Worm (Caenorhabditis elegans) whole organism, early embryonic: Measurements from ENCODE around the gene Y51A2B.8.

Experiments
- B0310.2 ChIP-seq: sonication (generic microtip); optimal IDR thresholded peaks from 2 replicates; lab custom pipeline; 2016; ENCODE audit warnings: mild to moderate bottlenecking, missing genetic modification characterization, missing compliant biosample characterization
- F13C5.2 ChIP-seq: sonication (generic microtip); optimal IDR thresholded peaks from 2 replicates; lab custom pipeline; 2017; ENCODE audit warnings: mild to moderate bottlenecking, missing genetic modification characterization, inconsistent platforms, missing compliant biosample characterization
- aly-1 ChIP-seq: sonication (generic microtip); optimal IDR thresholded peaks from 2 replicates; lab custom pipeline; 2016; ENCODE audit warnings: missing genetic modification characterization, missing compliant biosample characterization
- ama-1 ChIP-seq: fragments of 150-350 bp; optimal IDR thresholded peaks from 2 replicates; lab custom pipeline; 2014
- ceh-13 ChIP-seq: fragments of 200-800 bp; sonication (Bioruptor generic); optimal IDR thresholded peaks from 2 replicates; lab custom pipeline; 2018; ENCODE audit warnings: mild to moderate bottlenecking, missing genetic modification characterization, missing compliant biosample characterization
- ceh-36 ChIP-seq: sonication (generic microtip); optimal IDR thresholded peaks from 2 replicates; lab custom pipeline; 2016; ENCODE audit warnings: missing genetic modification characterization, inconsistent platforms, missing compliant biosample characterization
- ets-7 ChIP-seq: sonication (generic microtip); optimal IDR thresholded peaks from 2 replicates; lab custom pipeline; 2016; ENCODE audit warnings: missing genotype, missing genetic modification characterization, missing compliant biosample characterization
- flt-1 ChIP-seq: fragments of 200-800 bp; sonication (Bioruptor generic); IDR thresholded peaks from 2 replicates; pipeline ENCODE4 v1.3.6; 2022; ENCODE audit warnings: missing genetic modification characterization, missing compliant biosample characterization
- hmbx-1 ChIP-seq: sonication (generic microtip); optimal IDR thresholded peaks from 2 replicates; lab custom pipeline; 2016; ENCODE audit warnings: mild to moderate bottlenecking, missing genetic modification characterization, missing compliant biosample characterization
- hmg-4 ChIP-seq: fragments of 200-800 bp; sonication (Bioruptor generic); optimal IDR thresholded peaks from 2 replicates; lab custom pipeline; 2018; ENCODE audit warnings: mild to moderate bottlenecking, missing genetic modification characterization, missing compliant biosample characterization
- hnd-1 ChIP-seq: sonication (generic microtip); optimal IDR thresholded peaks from 2 replicates; lab custom pipeline; 2016; ENCODE audit warnings: missing genetic modification characterization, missing compliant biosample characterization
- sea-1 ChIP-seq: fragments of 200-800 bp; sonication (Bioruptor generic); conservative IDR thresholded peaks from 2 replicates; pipeline ENCODE4 v1.3.6; 2022; ENCODE audit warnings: missing genetic modification characterization, missing compliant biosample characterization

DNA sequence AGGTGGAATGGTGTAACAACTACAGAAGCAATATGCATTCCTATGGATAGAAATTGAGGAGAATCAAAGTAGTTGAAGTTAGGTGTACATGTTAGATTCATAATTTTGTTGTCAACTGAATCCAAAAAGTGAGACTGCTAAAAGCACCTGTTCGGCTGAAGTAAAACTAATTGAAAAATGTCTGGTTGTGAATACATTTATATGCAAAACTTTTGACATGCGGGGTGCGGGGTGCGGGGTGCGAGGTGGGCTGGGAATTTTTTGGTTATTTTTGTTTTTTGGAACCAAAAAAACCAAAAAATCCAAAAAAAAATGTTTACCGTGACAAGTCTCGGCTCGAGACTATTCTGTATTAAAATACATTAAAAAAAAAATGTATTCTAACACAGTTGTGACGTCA, 31.2 kb downstream of the Y51A2B.8 start, which contains the start of gene srh-207:
- TF ChIP-seq flt-1 (GFP tag; lab: Robert Waterston, UW), result no peak
- TF ChIP-seq ama-1 (lab: Kevin White, UChicago), result no peak
- no peak for TF ChIP-seq F13C5.2
- no peak for TF ChIP-seq ceh-13 (GFP tag; lab: Kevin White, UChicago)
- no peak for TF ChIP-seq ceh-36 (tag; lab: Kevin White, UChicago)
- TF ChIP-seq B0310.2, result no peak
- TF ChIP-seq hnd-1 (tag; lab: Kevin White, UChicago), result no peak
- no peak for TF ChIP-seq aly-1 (tag; lab: Kevin White, UChicago)
- no peak for TF ChIP-seq ets-7 (tag; lab: Kevin White, UChicago)
- no peak for TF ChIP-seq hmbx-1 (tag; lab: Kevin White, UChicago)
- no peak for TF ChIP-seq sea-1 (GFP tag; lab: Robert Waterston, UW)
- TF ChIP-seq hmg-4 (GFP tag; lab: Kevin White, UChicago), result no peak
